Fruit fly (Drosophila melanogaster) whole organism, adult: ENCODE results near the gene Itgbn.

Experiments
- CG11617 ChIP-seq: fragments of 200-800 bp; sonication (Bioruptor generic); optimal IDR thresholded peaks from 2 replicates; lab custom pipeline; 2017; ENCODE audit warnings: mild to moderate bottlenecking, missing biosample characterization, missing genetic modification reagents, missing genetic modification characterization
- CG12768 ChIP-seq: fragments of 200-800 bp; sonication (Bioruptor generic); optimal IDR thresholded peaks from 2 replicates; lab custom pipeline; 2017; ENCODE audit warnings: missing biosample characterization, missing genetic modification characterization, mild to moderate bottlenecking, moderate library complexity, missing genetic modification reagents
- CG14711 ChIP-seq: fragments of 200-800 bp; sonication (Bioruptor generic); optimal IDR thresholded peaks from 2 replicates; lab custom pipeline; 2018; ENCODE audit warnings: missing biosample characterization, mild to moderate bottlenecking, missing genetic modification characterization, moderate library complexity
- CG1620 ChIP-seq: fragments of 200-800 bp; sonication (Bioruptor generic); optimal IDR thresholded peaks from 2 replicates; lab custom pipeline; 2016; ENCODE audit warnings: missing biosample characterization, missing genetic modification characterization
- CG33017 ChIP-seq: fragments of 200-800 bp; sonication (Bioruptor generic); optimal IDR thresholded peaks from 2 replicates; lab custom pipeline; 2018; ENCODE audit warnings: missing biosample characterization, mild to moderate bottlenecking, missing genetic modification characterization, moderate library complexity
- CG5204 ChIP-seq: fragments of 200-800 bp; sonication (Bioruptor generic); optimal IDR thresholded peaks from 2 replicates; lab custom pipeline; 2016; ENCODE audit warnings: missing biosample characterization, missing genetic modification characterization
- CG7045 ChIP-seq: fragments of 200-800 bp; sonication (Bioruptor generic); optimal IDR thresholded peaks from 2 replicates; lab custom pipeline; 2017; ENCODE audit warnings: missing biosample characterization, mild to moderate bottlenecking, missing genetic modification characterization
- CG7101 ChIP-seq: fragments of 200-800 bp; sonication (Bioruptor generic); optimal IDR thresholded peaks from 2 replicates; lab custom pipeline; 2018; ENCODE audit warnings: missing biosample characterization, mild to moderate bottlenecking, missing genetic modification characterization, moderate library complexity
- Clk ChIP-seq: fragments of 200-800 bp; sonication (Bioruptor generic); optimal IDR thresholded peaks from 2 replicates; lab custom pipeline; 2017; ENCODE audit warnings: missing biosample characterization, missing genetic modification characterization
- Crg-1 ChIP-seq: fragments of 200-800 bp; sonication (Bioruptor generic); optimal IDR thresholded peaks from 2 replicates; lab custom pipeline; 2016; ENCODE audit warnings: missing biosample characterization, missing genetic modification characterization
- Hr96 ChIP-seq: fragments of 200-800 bp; sonication (Bioruptor generic); optimal IDR thresholded peaks from 2 replicates; lab custom pipeline; 2016; ENCODE audit warnings: missing biosample characterization, missing genetic modification characterization
- bab1 ChIP-seq: fragments of 200-800 bp; sonication (Bioruptor generic); optimal IDR thresholded peaks from 3 replicates; lab custom pipeline; 2019; ENCODE audit warnings: missing biosample characterization, mild to moderate bottlenecking, missing genetic modification characterization, moderate library complexity
- cic ChIP-seq: fragments of 200-800 bp; sonication (Bioruptor generic); optimal IDR thresholded peaks from 2 replicates; lab custom pipeline; 2017; ENCODE audit warnings: missing biosample characterization, mild to moderate bottlenecking, missing genetic modification characterization, moderate library complexity
- cnc ChIP-seq, 2 experiments: fragments of >200 bp; optimal IDR thresholded peaks; 2 replicates each; lab custom pipeline; 2017
- kay ChIP-seq: fragments of 200-800 bp; sonication (Bioruptor generic); peaks from one replicate; lab custom pipeline; 2016; ENCODE audit warnings: missing biosample characterization, missing genetic modification characterization, borderline replicate concordance
- ovo ChIP-seq: fragments of 200-800 bp; sonication (Bioruptor generic); optimal IDR thresholded peaks from 2 replicates; lab custom pipeline; 2016; ENCODE audit warnings: missing biosample characterization, missing genetic modification characterization
- pad ChIP-seq: fragments of 200-800 bp; sonication (Bioruptor generic); optimal IDR thresholded peaks from 3 replicates; lab custom pipeline; 2017; ENCODE audit warnings: missing biosample characterization, missing genetic modification characterization, mild to moderate bottlenecking, moderate library complexity, missing genetic modification reagents
- tj ChIP-seq: fragments of 200-800 bp; sonication (Bioruptor generic); optimal IDR thresholded peaks from 3 replicates; lab custom pipeline; 2017; ENCODE audit warnings: missing biosample characterization, mild to moderate bottlenecking, missing genetic modification characterization, moderate library complexity
- toe ChIP-seq: fragments of 200-800 bp; sonication (Bioruptor generic); optimal IDR thresholded peaks from 2 replicates; lab custom pipeline; 2016; ENCODE audit warnings: missing biosample characterization, missing genetic modification characterization

Gene Itgbn

DNA sequence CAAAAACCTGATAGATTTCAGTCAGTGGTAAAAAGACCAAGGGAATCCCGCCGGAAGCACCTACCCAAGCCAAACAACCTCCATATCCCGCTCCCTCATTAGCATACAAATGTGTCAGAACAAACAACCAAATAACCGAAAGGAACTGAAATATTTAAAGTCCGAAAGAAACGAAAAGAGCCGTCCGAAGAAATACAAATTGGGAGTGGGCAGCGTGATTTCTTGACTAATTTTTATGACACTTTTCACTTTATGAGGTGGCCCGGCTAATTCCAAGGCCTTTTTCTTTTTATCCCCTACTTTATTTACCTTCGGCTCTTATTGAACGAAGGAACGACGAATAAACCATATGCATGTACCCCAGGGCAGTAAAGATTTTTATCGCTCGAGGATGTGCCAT, 12.1 kb upstream of the Itgbn start:
- TF ChIP-seq CG11617 (GFP tag; lab: Kevin White, UChicago) = no peak
- no peak for TF ChIP-seq tj (GFP tag; lab: Kevin White, UChicago)
- TF ChIP-seq CG7045 (GFP tag; lab: Kevin White, UChicago) = no peak
- no peak for TF ChIP-seq toe (GFP tag; lab: Kevin White, UChicago)
- no peak for TF ChIP-seq CG12768 (GFP tag; lab: Kevin White, UChicago)
- no peak for TF ChIP-seq cnc (optimal IDR thresholded peaks at IDR 0.05; lab: Kevin White, UChicago)
- TF ChIP-seq CG1620 (GFP tag; lab: Kevin White, UChicago) = no peak
- no peak for TF ChIP-seq CG7101 (tag; lab: Kevin White, UChicago)
- no peak for TF ChIP-seq kay (GFP tag; lab: Kevin White, UChicago)
- no peak for TF ChIP-seq Crg-1 (GFP tag; lab: Kevin White, UChicago)

DNA sequence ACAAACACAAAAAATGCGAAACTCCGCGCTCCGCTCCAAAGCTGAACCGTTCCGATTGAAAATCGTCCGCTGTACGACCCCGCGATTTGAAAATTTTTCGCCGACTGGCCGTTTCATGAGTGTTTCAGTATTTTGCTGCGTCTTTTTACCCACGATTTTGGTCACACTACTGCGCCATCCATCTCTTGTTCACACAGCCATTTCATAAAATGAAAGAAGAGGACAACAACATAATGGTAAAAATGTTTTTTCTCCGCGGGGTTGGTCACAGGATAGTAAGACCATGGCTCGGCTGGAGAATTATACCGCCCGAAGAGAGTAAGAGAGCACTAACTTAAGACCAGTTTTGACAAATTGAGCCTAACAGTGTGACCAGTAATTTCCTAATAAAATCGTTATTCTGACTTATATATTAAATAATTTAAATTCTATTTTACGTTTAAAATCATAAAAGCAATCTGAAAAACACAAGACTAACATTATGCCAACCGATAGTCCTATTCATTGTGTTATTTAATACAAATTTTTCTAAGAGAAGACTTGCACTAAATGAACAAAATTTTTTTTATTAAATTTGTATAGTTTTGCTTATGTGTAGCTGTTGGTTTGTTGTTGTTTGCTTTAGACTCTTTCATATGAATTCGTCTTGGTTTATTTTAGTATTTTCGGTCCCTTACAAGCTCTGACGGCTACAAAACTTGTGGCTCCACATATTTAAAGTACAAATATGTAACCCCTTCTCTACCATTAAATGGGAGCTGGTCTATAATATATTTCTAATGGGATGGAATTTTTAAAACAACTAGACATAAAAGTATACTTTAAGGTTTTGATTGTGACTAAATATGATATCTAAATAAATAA, 728 bp upstream of the Itgbn start, which contains the start of gene CG42238:
Gene CG42238, minus strand, starts transcription at position 292 of the 864 bp plus-strand sequence.
- TF ChIP-seq bab1 (GFP tag; lab: Kevin White, UChicago) (peak; percentile 45), Clk (GFP tag; lab: Kevin White, UChicago) (no peak), tj (GFP tag; lab: Kevin White, UChicago) (peak; percentile 63), CG11617 (GFP tag; lab: Kevin White, UChicago) (no peak), Crg-1 (GFP tag; lab: Kevin White, UChicago) (peak; percentile 33), CG1620 (GFP tag; lab: Kevin White, UChicago) (peak; percentile 42), CG7101 (tag; lab: Kevin White, UChicago) (no peak)

DNA sequence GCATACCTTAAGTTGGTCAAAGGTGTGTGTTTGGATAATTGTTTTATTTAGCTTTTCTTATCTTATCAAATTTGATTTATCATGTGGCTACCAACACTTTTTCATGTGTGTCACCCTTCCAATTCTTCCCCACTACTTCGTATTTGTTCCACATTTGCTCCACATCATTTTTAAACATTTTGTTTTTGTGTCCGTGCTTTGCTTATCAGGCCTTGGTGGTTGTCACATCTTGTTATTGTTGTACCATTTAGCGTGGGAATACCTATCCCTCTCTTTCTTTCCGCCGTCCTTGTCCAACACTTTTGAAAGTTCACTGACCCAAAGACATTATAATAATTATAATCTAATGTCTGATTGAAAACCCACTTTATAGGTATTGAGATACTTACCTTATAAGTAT, 790 bp downstream of the Itgbn start:
- TF ChIP-seq cnc (optimal IDR thresholded peaks at IDR 0.05; lab: Kevin White, UChicago) (no peak), kay (GFP tag; lab: Kevin White, UChicago) (peak; percentile 62)

DNA sequence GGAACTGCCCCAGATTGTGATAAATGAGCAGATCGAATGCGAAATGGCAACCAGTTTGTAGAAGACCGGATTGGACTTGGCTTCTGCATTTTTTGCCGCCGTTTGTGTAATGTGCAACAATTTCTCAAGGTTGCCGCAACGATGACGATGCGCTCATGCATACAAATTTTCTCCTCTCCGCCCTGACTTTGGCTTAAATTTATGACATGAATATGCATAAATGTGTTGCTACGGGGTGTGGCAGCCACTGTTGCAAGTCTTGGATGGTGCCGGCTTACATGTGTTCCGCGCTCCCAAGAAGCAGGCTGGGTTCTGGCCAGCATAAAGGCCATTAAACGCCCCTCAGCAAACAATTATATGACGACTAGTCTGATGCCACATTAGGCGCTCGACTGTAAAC, 8.8 kb downstream of the Itgbn start:
- no peak for TF ChIP-seq CG14711 (tag; lab: Kevin White, UChicago)
- no peak for TF ChIP-seq ovo (GFP tag; lab: Kevin White, UChicago)
- no peak for TF ChIP-seq pad (GFP tag; lab: Kevin White, UChicago)
- TF ChIP-seq cic (GFP tag; lab: Kevin White, UChicago) = no peak
- no peak for TF ChIP-seq CG1620 (GFP tag; lab: Kevin White, UChicago)
- no peak for TF ChIP-seq CG7101 (tag; lab: Kevin White, UChicago)
- TF ChIP-seq tj (GFP tag; lab: Kevin White, UChicago) = no peak
- no peak for TF ChIP-seq bab1 (GFP tag; lab: Kevin White, UChicago)
- no peak for TF ChIP-seq CG33017

DNA sequence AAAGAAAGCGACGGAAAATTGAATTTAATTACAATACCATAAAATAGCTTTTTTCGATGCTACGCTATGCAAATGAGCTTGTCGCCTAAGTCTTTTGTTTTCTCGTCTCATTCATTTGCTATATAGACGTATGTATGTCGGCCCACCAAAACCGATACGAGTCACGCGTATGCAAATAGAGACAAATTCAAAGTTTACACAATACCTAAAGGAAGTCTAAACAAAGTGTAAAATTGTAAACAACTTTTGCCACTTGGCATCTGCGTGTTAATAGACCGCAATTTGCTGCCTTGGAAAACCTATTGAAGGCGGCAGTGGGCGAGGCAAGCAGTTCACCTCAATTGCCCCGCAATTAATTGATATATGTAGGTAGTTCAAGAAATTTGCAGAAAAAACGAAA, 9.8 kb downstream of the Itgbn start:
- TF ChIP-seq CG12768 (GFP tag; lab: Kevin White, UChicago) (no peak), CG11617 (GFP tag; lab: Kevin White, UChicago) (no peak), pad (GFP tag; lab: Kevin White, UChicago) (no peak), CG7101 (tag; lab: Kevin White, UChicago) (no peak), tj (GFP tag; lab: Kevin White, UChicago) (no peak), ovo (GFP tag; lab: Kevin White, UChicago) (no peak), CG5204 (GFP tag; lab: Kevin White, UChicago) (no peak), cnc (optimal IDR thresholded peaks at IDR 0.05; lab: Kevin White, UChicago) (no peak), Hr96 (GFP tag; lab: Kevin White, UChicago) (no peak)

DNA sequence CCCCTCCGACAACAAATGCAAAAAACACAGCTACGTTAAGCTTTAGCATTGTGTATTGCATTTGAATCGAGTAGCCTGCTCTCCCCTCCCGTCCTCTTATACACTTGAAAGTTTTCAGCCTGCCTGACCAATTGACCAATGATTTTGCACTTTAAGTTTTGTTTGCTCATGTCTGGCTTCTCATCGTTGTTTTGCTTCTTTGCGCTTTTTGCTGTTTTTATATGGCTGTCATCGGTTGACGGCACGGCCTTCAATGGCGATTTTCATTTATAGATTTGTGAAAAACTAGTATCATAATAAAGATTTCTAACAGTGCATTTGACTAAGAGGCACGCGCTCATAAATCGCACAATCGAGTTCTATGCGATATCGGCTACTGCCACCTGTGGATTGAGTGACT, 13.1 kb downstream of the Itgbn start:
- TF ChIP-seq bab1 (GFP tag; lab: Kevin White, UChicago) = no peak
- peak; percentile 58 for TF ChIP-seq tj (GFP tag; lab: Kevin White, UChicago)

DNA sequence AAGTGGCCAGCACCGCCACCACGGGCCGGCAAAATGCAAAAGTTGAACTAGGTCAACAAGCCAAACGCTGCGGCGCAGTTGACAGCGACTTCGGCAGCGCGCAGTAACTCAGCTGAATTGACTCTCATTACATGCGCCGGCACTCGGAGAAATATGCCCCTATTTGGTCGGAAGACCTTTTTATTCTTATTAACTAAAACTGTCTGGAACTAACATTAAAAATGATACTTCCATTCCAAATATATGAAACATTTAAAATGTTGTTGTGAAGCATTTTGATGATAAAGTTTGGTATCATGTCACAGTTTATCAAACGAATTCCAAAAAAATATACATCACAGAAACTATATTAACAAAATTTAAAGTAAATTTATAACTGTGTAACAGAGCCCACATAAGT, 14.3 kb downstream of the Itgbn start:
- no peak for TF ChIP-seq ovo (GFP tag; lab: Kevin White, UChicago)
- TF ChIP-seq tj (GFP tag; lab: Kevin White, UChicago) = no peak
- TF ChIP-seq CG1620 (GFP tag; lab: Kevin White, UChicago) = no peak
- no peak for TF ChIP-seq cic (GFP tag; lab: Kevin White, UChicago)
- no peak for TF ChIP-seq CG5204 (GFP tag; lab: Kevin White, UChicago)
- no peak for TF ChIP-seq Clk (GFP tag; lab: Kevin White, UChicago)
